Worm (Caenorhabditis elegans) whole organism, L4 larva: ENCODE measurements around the gene ugt-6.

ENCODE experiments used
- F49E8.2 ChIP-seq: sonication (generic microtip); optimal IDR thresholded peaks from 2 replicates; lab custom pipeline; 2016; ENCODE audit warnings: missing compliant biosample characterization, mild to moderate bottlenecking, missing genetic modification characterization, borderline replicate concordance
- ama-1 ChIP-seq: fragments of 150-350 bp; optimal IDR thresholded peaks from 2 replicates; lab custom pipeline; 2014; ENCODE audit warnings: inconsistent platforms, mixed read lengths
- fos-1 ChIP-seq: fragments of 150-350 bp; optimal IDR thresholded peaks from 2 replicates; lab custom pipeline; 2014; ENCODE audit warnings: missing biosample characterization, missing genetic modification characterization
- lin-1 ChIP-seq: fragments of 200-800 bp; sonication (Bioruptor generic); IDR thresholded peaks from 2 replicates; pipeline ENCODE4 v1.3.6; 2022; ENCODE audit warnings: missing genetic modification reagents, missing genetic modification characterization, missing compliant biosample characterization
- mxl-3 ChIP-seq: fragments of 200-800 bp; sonication (Bioruptor generic); optimal IDR thresholded peaks from 2 replicates; lab custom pipeline; 2018; ENCODE audit warnings: mild to moderate bottlenecking, missing genetic modification characterization, missing compliant biosample characterization
- nhr-11 ChIP-seq: fragments of 150-350 bp; optimal IDR thresholded peaks from 2 replicates; lab custom pipeline; 2014; ENCODE audit warnings: missing biosample characterization, missing genetic modification characterization
- nhr-28 ChIP-seq: fragments of 150-350 bp; optimal IDR thresholded peaks from 2 replicates; lab custom pipeline; 2014; ENCODE audit warnings: missing biosample characterization, missing genetic modification characterization
- nhr-76 ChIP-seq: fragments of 150-350 bp; optimal IDR thresholded peaks from 2 replicates; lab custom pipeline; 2014; ENCODE audit warnings: missing biosample characterization, missing genetic modification characterization
- vab-7 ChIP-seq: fragments of 200-800 bp; sonication (Bioruptor generic); IDR thresholded peaks from 2 replicates; pipeline ENCODE4 v1.3.6; 2022; ENCODE audit warnings: missing genetic modification reagents, missing genetic modification characterization, missing compliant biosample characterization
- ztf-7 ChIP-seq: fragments of 150-350 bp; optimal IDR thresholded peaks from 2 replicates; lab custom pipeline; 2014; ENCODE audit warnings: missing biosample characterization, missing genetic modification characterization

DNA sequence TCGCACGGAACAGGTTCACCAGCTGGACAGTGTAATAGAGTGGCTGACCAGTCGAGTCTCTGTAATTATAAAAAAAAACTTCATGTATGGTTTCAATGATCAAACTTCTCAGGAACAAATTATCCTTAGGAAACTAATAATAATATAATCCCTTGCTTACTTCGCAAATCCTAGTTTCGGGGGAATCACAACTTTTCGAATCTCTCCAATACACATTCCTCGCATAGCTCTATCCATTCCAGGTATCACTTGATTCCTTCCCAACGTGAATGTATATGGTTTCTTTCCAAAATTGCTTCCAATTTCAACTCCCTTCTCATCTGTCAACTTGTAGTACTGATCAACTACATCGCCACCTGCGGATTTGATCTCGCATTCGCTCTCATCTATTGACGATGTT lies 11.7 kb downstream of the ugt-6 start:
- TF ChIP-seq F49E8.2 (tag; lab: Kevin White, UChicago) (no peak), vab-7 (GFP tag; lab: Robert Waterston, UW) (no peak), mxl-3 (GFP tag; lab: Kevin White, UChicago) (no peak), nhr-11 (tag; lab: Kevin White, UChicago) (no peak), ama-1 (lab: Kevin White, UChicago) (no peak), lin-1 (GFP tag; lab: Robert Waterston, UW) (no peak), ztf-7 (tag; lab: Kevin White, UChicago) (no peak), fos-1 (tag; lab: Kevin White, UChicago) (no peak), nhr-76 (tag; lab: Kevin White, UChicago) (no peak), nhr-28 (tag; lab: Kevin White, UChicago) (no peak)
